Worm (Caenorhabditis elegans) whole organism, L1 larva: ENCODE results near the gene eif-3.G.

Experiments used
- Y116A8C.19 ChIP-seq: sonication (generic microtip); optimal IDR thresholded peaks from 2 replicates; lab custom pipeline; 2016; ENCODE audit warnings: missing compliant biosample characterization, missing genetic modification characterization, borderline replicate concordance
- ama-1 ChIP-seq: fragments of 150-350 bp; optimal IDR thresholded peaks from 2 replicates; lab custom pipeline; 2014
- ceh-82 ChIP-seq, 3 experiments: fragments of 150-350 bp in 1 of 3; sonication (generic microtip) in 2 of 3; optimal IDR thresholded peaks; 2 replicates each; lab custom pipeline; 2014 to 2017; ENCODE audit warnings: missing biosample characterization in 3 of 3, missing genetic modification characterization in 3 of 3
- egl-27 ChIP-seq, 2 experiments: fragments of 150-350 bp in 1 of 2; sonication (generic microtip); optimal IDR thresholded peaks; 3 replicates each; lab custom pipeline; 2017 to 2018; ENCODE audit warnings: missing biosample characterization in 2 of 2, missing genetic modification characterization in 2 of 2, missing genetic modification reagents in 2 of 2
- hpl-2 ChIP-seq: fragments of 150-350 bp; optimal IDR thresholded peaks from 2 replicates; lab custom pipeline; 2014; ENCODE audit warnings: missing biosample characterization, missing genetic modification reagents, missing genetic modification characterization
- jun-1 ChIP-seq: fragments of 150-350 bp; optimal IDR thresholded peaks from 2 replicates; lab custom pipeline; 2014; ENCODE audit warnings: missing biosample characterization, missing genetic modification reagents, missing genetic modification characterization
- lin-13 ChIP-seq: fragments of 150-350 bp; optimal IDR thresholded peaks from 2 replicates; lab custom pipeline; 2014; ENCODE audit warnings: missing biosample characterization, missing genetic modification reagents, missing genetic modification characterization
- lsy-2 ChIP-seq, 2 experiments: fragments of 150-350 bp; optimal IDR thresholded peaks; 2 replicates each; lab custom pipeline; 2014; ENCODE audit warnings: missing biosample characterization in 2 of 2, missing genetic modification characterization in 2 of 2
- nhr-11 ChIP-seq: fragments of 150-350 bp; optimal IDR thresholded peaks from 2 replicates; lab custom pipeline; 2014; ENCODE audit warnings: missing biosample characterization, missing genetic modification characterization
- nhr-28 ChIP-seq: fragments of 150-350 bp; optimal IDR thresholded peaks from 2 replicates; lab custom pipeline; 2014; ENCODE audit warnings: missing biosample characterization, missing genetic modification characterization
- nhr-85 ChIP-seq: sonication (generic microtip); peaks from one replicate; lab custom pipeline; 2016; ENCODE audit warnings: missing genetic modification characterization, inconsistent platforms, missing compliant biosample characterization
- sox-4 ChIP-seq: sonication (generic microtip); optimal IDR thresholded peaks from 2 replicates; lab custom pipeline; 2016; ENCODE audit warnings: missing genetic modification characterization, missing compliant biosample characterization
- vab-15 ChIP-seq: sonication (generic microtip); optimal IDR thresholded peaks from 2 replicates; lab custom pipeline; 2017; ENCODE audit warnings: missing genotype, mild to moderate bottlenecking, missing genetic modification characterization, missing compliant biosample characterization
- zag-1 ChIP-seq: fragments of 150-350 bp; optimal IDR thresholded peaks from 2 replicates; lab custom pipeline; 2014; ENCODE audit warnings: missing biosample characterization, missing genetic modification characterization

ce11 chrII:8446731-8447130, 4.2 kb downstream of the eif-3.G start, which contains the start of gene cut-3:
- TF ChIP-seq Y116A8C.19 (tag; lab: Kevin White, UChicago) (no peak), hpl-2 (no peak), vab-15 (tag; lab: Kevin White, UChicago) (no peak), nhr-85 (no peak), sox-4 (tag; lab: Kevin White, UChicago) (no peak), nhr-11 (tag; lab: Kevin White, UChicago) (no peak), egl-27 (tag; optimal IDR thresholded peaks at IDR 0.05; lab: Kevin White, UChicago) (no peak), ceh-82 (tag; optimal IDR thresholded peaks at IDR 0.05; lab: Kevin White, UChicago) (no peak), lin-13 (GFP tag; lab: Kevin White, UChicago) (no peak), lsy-2 (tag; optimal IDR thresholded peaks at IDR 0.05; lab: Kevin White, UChicago) (no peak), zag-1 (no peak), nhr-28 (no peak), ama-1 (lab: Kevin White, UChicago) (no peak), jun-1 (no peak)
